Fruit fly (Drosophila melanogaster): ENCODE data around the gene alpha-Man-IIa.

alpha-Man-IIa gene

dm6 chr3R:9430344-9431253, 18.3 kb downstream of the alpha-Man-IIa start (continued):
- TF ChIP-seq Awh (GFP tag; IDR thresholded peaks at IDR 0.05) (0 out of 2 replicates have a peak, but pooled peaks have one; percentile 46), ato (GFP tag; IDR thresholded peaks at IDR 0.05; ENCODE audit: partially characterized antibody) (no peak), ind (GFP tag; optimal IDR thresholded peaks at IDR 0.05) (peak; percentile 1), CG4282 (GFP tag; optimal IDR thresholded peaks at IDR 0.05) (no peak), CG13296 (GFP tag; optimal IDR thresholded peaks at IDR 0.05) (peak; percentile 63), Fer2 (tag; optimal IDR thresholded peaks at IDR 0.05) (no peak), maf-S (GFP tag; optimal IDR thresholded peaks at IDR 0.05) (no peak), lilli (GFP tag; optimal IDR thresholded peaks at IDR 0.05) (peak; percentile 62), mld (GFP tag; IDR thresholded peaks at IDR 0.05; ENCODE audit: partially characterized antibody) (no peak), CG18262 (tag; optimal IDR thresholded peaks at IDR 0.05) (peak; percentile 15), inv (GFP tag; IDR thresholded peaks at IDR 0.05; ENCODE audit: partially characterized antibody) (no peak), Scr (GFP tag; IDR thresholded peaks at IDR 0.05; ENCODE audit: partially characterized antibody) (no peak), CG2199 (GFP tag; IDR thresholded peaks at IDR 0.05) (peak; percentile 46; the same call in 1 of the 3 replicates), Max (GFP tag; optimal IDR thresholded peaks at IDR 0.05) (no peak), tna (GFP tag; IDR thresholded peaks at IDR 0.05; ENCODE audit: partially characterized antibody) (no peak), Sin3A (optimal IDR thresholded peaks at IDR 0.05) (no peak), al (GFP tag; IDR thresholded peaks at IDR 0.05) (peak; percentile 43; the same call in 1 of the 2 replicates), Hmr (GFP tag; optimal IDR thresholded peaks at IDR 0.05) (peak; percentile 63), usp (GFP tag; optimal IDR thresholded peaks at IDR 0.05) (no peak), ci (GFP tag; IDR thresholded peaks at IDR 0.05) (0 out of 3 replicates have a peak, but pooled peaks have one; percentile 19), tx (GFP tag; optimal IDR thresholded peaks at IDR 0.05) (peak; percentile 7), CG4707 (GFP tag; optimal IDR thresholded peaks at IDR 0.05) (no peak), CG9817 (tag; optimal IDR thresholded peaks at IDR 0.05) (peak; percentile 26), CG7786 (GFP tag; optimal IDR thresholded peaks at IDR 0.05) (no peak), vvl (GFP tag; IDR thresholded peaks at IDR 0.05) (peak; percentile 83), CG2712 (tag; optimal IDR thresholded peaks at IDR 0.05) (peak; percentile 27), so (GFP tag; IDR thresholded peaks at IDR 0.05) (no peak), CG2129 (GFP tag; IDR thresholded peaks at IDR 0.05; ENCODE audit: partially characterized antibody) (no peak), CG6689 (GFP tag; IDR thresholded peaks at IDR 0.05) (0 out of 2 replicates have a peak, but pooled peaks have one; percentile 31), zen2 (GFP tag; IDR thresholded peaks at IDR 0.05; ENCODE audit: partially characterized antibody) (no peak), gem (tag; optimal IDR thresholded peaks at IDR 0.05) (peak; percentile 57), CG6254 (GFP tag; optimal IDR thresholded peaks at IDR 0.05) (no peak), gsb (GFP tag; IDR thresholded peaks at IDR 0.05) (no peak), CG15514 (GFP tag; optimal IDR thresholded peaks at IDR 0.05) (no peak), Rfx (GFP tag; IDR thresholded peaks at IDR 0.05) (peak; percentile 74), CG16863 (GFP tag; optimal IDR thresholded peaks at IDR 0.05) (no peak), pnt (GFP tag; optimal IDR thresholded peaks at IDR 0.05) (no peak), lab (GFP tag; optimal IDR thresholded peaks at IDR 0.05) (peak; percentile 58), CG4424 (GFP tag; optimal IDR thresholded peaks at IDR 0.05) (no peak), shn (GFP tag; optimal IDR thresholded peaks at IDR 0.05) (no peak), Ptx1 (GFP tag; IDR thresholded peaks at IDR 0.05) (peak; percentile 38; the same call in 1 of the 2 replicates), dysf (GFP tag; IDR thresholded peaks at IDR 0.05) (peak; percentile 70), hbn (GFP tag; IDR thresholded peaks at IDR 0.05; ENCODE audit: partially characterized antibody) (no peak), esg (GFP tag; conservative IDR thresholded peaks at IDR 0.05) (peak; percentile 45; the same call in 1 of the 2 replicates), CHES-1-like (GFP tag; optimal IDR thresholded peaks at IDR 0.05) (no peak), CG10274 (GFP tag; optimal IDR thresholded peaks at IDR 0.05) (peak; percentile 4), seq (GFP tag; IDR thresholded peaks at IDR 0.05) (no peak), pfk (GFP tag; optimal IDR thresholded peaks at IDR 0.05) (no peak)
